Worm (Caenorhabditis elegans) whole organism, L1 larva: ENCODE measurements around the gene srh-39.

Experiments used
- C16A3.4 ChIP-seq: fragments of 150-350 bp; optimal IDR thresholded peaks from 2 replicates; lab custom pipeline; 2014; ENCODE audit warnings: missing biosample characterization, missing genetic modification characterization
- aly-2 ChIP-seq: fragments of 150-350 bp; optimal IDR thresholded peaks from 2 replicates; lab custom pipeline; 2014; ENCODE audit warnings: missing biosample characterization, missing genetic modification characterization
- ama-1 ChIP-seq: fragments of 150-350 bp; optimal IDR thresholded peaks from 2 replicates; lab custom pipeline; 2014
- blmp-1 ChIP-seq: fragments of 150-350 bp; optimal IDR thresholded peaks from 2 replicates; lab custom pipeline; 2014; ENCODE audit warnings: missing biosample characterization, missing genetic modification characterization
- ceh-8 ChIP-seq: fragments of 200-800 bp; sonication (Bioruptor generic); optimal IDR thresholded peaks from 2 replicates; lab custom pipeline; 2018; ENCODE audit warnings: mild to moderate bottlenecking, missing genetic modification characterization, moderate library complexity, missing compliant biosample characterization
- ceh-82 ChIP-seq, 3 experiments: fragments of 150-350 bp in 1 of 3; sonication (generic microtip) in 2 of 3; optimal IDR thresholded peaks; 2 replicates each; lab custom pipeline; 2014 to 2017; ENCODE audit warnings: missing biosample characterization in 3 of 3, missing genetic modification characterization in 3 of 3
- dpl-1 ChIP-seq, 3 experiments: fragments of 150-350 bp in 2 of 3; sonication (generic microtip) in 1 of 3; optimal IDR thresholded peaks; 2 replicates each; lab custom pipeline; 2014 to 2017; ENCODE audit warnings: missing biosample characterization in 3 of 3, missing genetic modification characterization in 3 of 3, missing genetic modification reagents in 3 of 3
- efl-1 ChIP-seq, 4 experiments: fragments of 150-350 bp; optimal IDR thresholded peaks in 3 of 4; peaks in 1 of 4; 1 replicate in 1 of 4; 2 replicates in 3 of 4; lab custom pipeline; 2014; ENCODE audit warnings: missing biosample characterization in 2 of 4, missing genetic modification characterization in 2 of 4, missing genetic modification reagents in 2 of 4
- egl-13 ChIP-seq: sonication (generic microtip); optimal IDR thresholded peaks from 2 replicates; lab custom pipeline; 2016; ENCODE audit warnings: missing genotype, missing genetic modification reagents, missing genetic modification characterization, missing compliant biosample characterization
- elt-2 ChIP-seq: sonication (generic microtip); optimal IDR thresholded peaks from 2 replicates; lab custom pipeline; 2016; ENCODE audit warnings: missing genetic modification characterization, mild to moderate bottlenecking, inconsistent platforms, missing compliant biosample characterization, missing genetic modification reagents
- fkh-10 ChIP-seq: sonication (generic microtip); optimal IDR thresholded peaks from 2 replicates; lab custom pipeline; 2017; ENCODE audit warnings: missing biosample characterization, missing genetic modification reagents, missing genetic modification characterization
- fkh-8 ChIP-seq: sonication (generic microtip); optimal IDR thresholded peaks from 2 replicates; lab custom pipeline; 2016; ENCODE audit warnings: mild to moderate bottlenecking, missing genetic modification characterization, missing compliant biosample characterization
- fos-1 ChIP-seq: fragments of 150-350 bp; optimal IDR thresholded peaks from 2 replicates; lab custom pipeline; 2014; ENCODE audit warnings: missing biosample characterization, missing genetic modification characterization
- grh-1 ChIP-seq: fragments of 200-800 bp; sonication (Bioruptor generic); IDR thresholded peaks from 2 replicates; pipeline ENCODE4 v1.3.6; 2022; ENCODE audit warnings: missing genetic modification reagents, missing genetic modification characterization, missing compliant biosample characterization
- isw-1 ChIP-seq: fragments of 200-800 bp; sonication (Bioruptor generic); IDR thresholded peaks from 2 replicates; pipeline ENCODE4 v1.3.6; 2022; ENCODE audit warnings: missing genetic modification characterization, missing compliant biosample characterization
- lin-13 ChIP-seq: fragments of 150-350 bp; optimal IDR thresholded peaks from 2 replicates; lab custom pipeline; 2014; ENCODE audit warnings: missing biosample characterization, missing genetic modification reagents, missing genetic modification characterization
- lin-14 ChIP-seq: fragments of 200-800 bp; sonication (Bioruptor generic); optimal IDR thresholded peaks from 2 replicates; lab custom pipeline; 2018; ENCODE audit warnings: mild to moderate bottlenecking, missing genetic modification characterization, moderate library complexity, missing compliant biosample characterization
- lin-15B ChIP-seq: fragments of 150-350 bp; sonication (generic microtip); optimal IDR thresholded peaks from 3 replicates; lab custom pipeline; 2014; ENCODE audit warnings: missing biosample characterization, missing genetic modification characterization
- lin-35 ChIP-seq, 2 experiments: fragments of 150-350 bp; optimal IDR thresholded peaks; 2 replicates each; lab custom pipeline; 2014; ENCODE audit warnings: missing biosample characterization in 2 of 2, missing genetic modification characterization in 2 of 2, missing genetic modification reagents in 2 of 2
- lir-3 ChIP-seq: sonication (generic microtip); optimal IDR thresholded peaks from 2 replicates; lab custom pipeline; 2016; ENCODE audit warnings: mild to moderate bottlenecking, missing genetic modification characterization, moderate library complexity, missing compliant biosample characterization; ENCODE audit not compliant: poor library complexity
- lsy-2 ChIP-seq, 2 experiments: fragments of 150-350 bp; optimal IDR thresholded peaks; 2 replicates each; lab custom pipeline; 2014; ENCODE audit warnings: missing biosample characterization in 2 of 2, missing genetic modification characterization in 2 of 2
- nhr-20 ChIP-seq: sonication (generic microtip); optimal IDR thresholded peaks from 2 replicates; lab custom pipeline; 2016; ENCODE audit warnings: mild to moderate bottlenecking, missing genetic modification characterization, missing compliant biosample characterization
- nhr-47 ChIP-seq: sonication (generic microtip); optimal IDR thresholded peaks from 2 replicates; lab custom pipeline; 2016; ENCODE audit warnings: mild to moderate bottlenecking, missing genetic modification characterization, moderate library complexity, missing compliant biosample characterization
- nhr-71 ChIP-seq: sonication (generic microtip); optimal IDR thresholded peaks from 2 replicates; lab custom pipeline; 2016; ENCODE audit warnings: mild to moderate bottlenecking, missing genetic modification characterization, moderate library complexity, missing compliant biosample characterization
- nhr-84 ChIP-seq: sonication (generic microtip); optimal IDR thresholded peaks from 2 replicates; lab custom pipeline; 2017; ENCODE audit warnings: missing biosample characterization, missing genetic modification characterization
- nhr-85 ChIP-seq: sonication (generic microtip); peaks from one replicate; lab custom pipeline; 2016; ENCODE audit warnings: missing genetic modification characterization, inconsistent platforms, missing compliant biosample characterization
- pax-3 ChIP-seq: fragments of 200-800 bp; sonication (Bioruptor generic); optimal IDR thresholded peaks from 2 replicates; lab custom pipeline; 2018; ENCODE audit warnings: mild to moderate bottlenecking, missing genetic modification characterization, moderate library complexity, missing compliant biosample characterization
- pqm-1 ChIP-seq: sonication (generic microtip); optimal IDR thresholded peaks from 3 replicates; lab custom pipeline; 2017; ENCODE audit warnings: missing biosample characterization, missing genetic modification characterization
- rnt-1 ChIP-seq: sonication (generic microtip); optimal IDR thresholded peaks from 2 replicates; lab custom pipeline; 2016; ENCODE audit warnings: mild to moderate bottlenecking, missing genetic modification characterization, moderate library complexity, missing compliant biosample characterization
- snu-23 ChIP-seq: sonication (generic microtip); optimal IDR thresholded peaks from 2 replicates; lab custom pipeline; 2016; ENCODE audit warnings: missing genetic modification characterization, missing compliant biosample characterization
- sup-37 ChIP-seq: fragments of 200-800 bp; sonication (Bioruptor generic); optimal IDR thresholded peaks from 2 replicates; lab custom pipeline; 2018; ENCODE audit warnings: mild to moderate bottlenecking, missing genetic modification characterization, missing compliant biosample characterization
- tbx-2 ChIP-seq: sonication (generic microtip); optimal IDR thresholded peaks from 2 replicates; lab custom pipeline; 2016; ENCODE audit warnings: missing genetic modification characterization, missing compliant biosample characterization
- unc-86 ChIP-seq: sonication (generic microtip); optimal IDR thresholded peaks from 2 replicates; lab custom pipeline; 2016; ENCODE audit warnings: missing genetic modification characterization, missing compliant biosample characterization
- xbp-1 ChIP-seq: sonication (generic microtip); optimal IDR thresholded peaks from 2 replicates; lab custom pipeline; 2016; ENCODE audit warnings: missing genetic modification characterization, missing compliant biosample characterization
- ztf-4 ChIP-seq: fragments of 150-350 bp; optimal IDR thresholded peaks from 2 replicates; lab custom pipeline; 2014; ENCODE audit warnings: missing biosample characterization, missing genetic modification characterization

The srh-39 gene

DNA sequence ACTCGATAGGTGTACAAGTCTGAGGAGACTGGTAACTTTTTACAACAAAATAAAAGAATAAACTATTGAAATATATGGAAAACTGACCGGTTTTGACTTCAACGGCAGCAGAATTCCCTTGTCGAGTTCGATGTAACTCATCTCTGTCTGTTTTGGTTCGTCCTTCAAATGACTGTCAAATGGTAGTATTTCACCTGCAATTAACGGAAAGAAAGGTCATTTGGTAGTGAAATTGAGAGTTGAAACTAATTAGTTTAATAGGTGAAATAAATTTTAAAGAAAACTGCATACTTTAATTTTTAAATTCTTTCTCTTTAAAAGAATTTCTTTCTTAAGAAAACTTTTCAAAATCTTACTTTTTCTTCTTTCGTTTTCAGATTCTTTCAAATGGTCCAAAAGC lies 3.9 kb upstream of the srh-39 start:
- peak; percentile 56 for TF ChIP-seq blmp-1
- TF ChIP-seq nhr-85, result peak; percentile 59
- TF ChIP-seq ama-1 (lab: Kevin White, UChicago), result no peak

DNA sequence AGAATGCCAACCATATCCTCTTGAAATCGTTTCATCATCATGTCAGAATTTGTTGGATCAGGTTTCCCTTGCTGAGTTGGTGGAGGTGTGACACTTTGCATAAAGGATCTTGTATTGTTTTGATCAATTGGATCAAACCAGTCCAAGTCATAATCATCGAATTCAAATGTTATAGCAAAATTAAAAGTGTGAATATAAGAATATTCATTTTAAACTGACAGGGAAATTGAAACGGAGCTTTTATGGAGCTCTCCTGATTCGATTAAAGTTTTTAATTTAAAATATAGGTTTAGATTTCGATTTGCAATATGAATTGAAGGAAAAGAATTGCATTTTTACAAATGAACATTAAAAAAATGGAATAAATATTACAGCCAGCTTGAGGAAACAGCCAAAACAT lies 1.8 kb downstream of the srh-39 start, which contains the start of gene B0228.9:
Gene B0228.9, minus strand, starts transcription at position 101 of the 400 bp plus-strand sequence.
- TF ChIP-seq egl-13 (tag; lab: Kevin White, UChicago) (no peak), isw-1 (no peak), elt-2 (tag; lab: Kevin White, UChicago) (no peak), unc-86 (tag; lab: Kevin White, UChicago) (no peak), tbx-2 (no peak), aly-2 (tag; lab: Kevin White, UChicago) (no peak), efl-1 (optimal IDR thresholded peaks at IDR 0.05; lab: Kevin White, UChicago) (no peak), efl-1 (GFP tag; optimal IDR thresholded peaks at IDR 0.05 in 1 of 2; lab: Kevin White, UChicago) (no peak), nhr-85 (no peak), ztf-4 (tag; lab: Kevin White, UChicago) (no peak), fkh-10 (GFP tag; lab: Kevin White, UChicago) (no peak), sup-37 (GFP tag; lab: Kevin White, UChicago) (no peak), lin-15B (no peak), lir-3 (no peak), lin-13 (no peak), pqm-1 (tag; lab: Kevin White, UChicago) (no peak)

- TF ChIP-seq ceh-82 (tag; optimal IDR thresholded peaks at IDR 0.05; lab: Kevin White, UChicago), result no peak
- TF ChIP-seq nhr-84 (tag; lab: Kevin White, UChicago), result no peak
- TF ChIP-seq dpl-1 (GFP tag; optimal IDR thresholded peaks at IDR 0.05; lab: Kevin White, UChicago), result no peak
- TF ChIP-seq fkh-10 (GFP tag; lab: Kevin White, UChicago), result no peak
- no peak for TF ChIP-seq grh-1 (GFP tag; lab: Robert Waterston, UW)
- TF ChIP-seq nhr-20, result no peak
- TF ChIP-seq, all 84 proteins: peak for 0
These were observed 3.9 kb downstream of the srh-39 start, which contains the start of gene B0228.8 for ce11 chrII:7761440-7761839. Gene B0228.8, minus strand, starts transcription at chrII:7761540.

- TF ChIP-seq fkh-10 (GFP tag; lab: Kevin White, UChicago) (no peak), xbp-1 (tag; lab: Kevin White, UChicago) (peak; percentile 9), fos-1 (tag; lab: Kevin White, UChicago) (no peak), lin-13 (no peak), snu-23 (GFP tag; lab: Kevin White, UChicago) (peak; percentile 11), unc-86 (tag; lab: Kevin White, UChicago) (peak; percentile 25), efl-1 (optimal IDR thresholded peaks at IDR 0.05; lab: Kevin White, UChicago) (peak; percentile 50 to 61), efl-1 (GFP tag; optimal IDR thresholded peaks at IDR 0.05 in 1 of 2; lab: Kevin White, UChicago) (peak in 1 of 2 experiments; percentile 93), elt-2 (tag; lab: Kevin White, UChicago) (peak; percentile 40), nhr-47 (tag; lab: Kevin White, UChicago) (peak; percentile 29), nhr-71 (tag; lab: Kevin White, UChicago) (peak; percentile 28), dpl-1 (GFP tag; optimal IDR thresholded peaks at IDR 0.05; lab: Kevin White, UChicago) (peak in 1 of 3 experiments; percentile 18), rnt-1 (peak; percentile 32), C16A3.4 (tag; lab: Kevin White, UChicago) (peak; percentile 16), lin-35 (GFP tag; optimal IDR thresholded peaks at IDR 0.05; lab: Kevin White, UChicago) (peak in 1 of 2 experiments; percentile 9), fkh-8 (tag; lab: Kevin White, UChicago) (peak; percentile 24), lsy-2 (tag; optimal IDR thresholded peaks at IDR 0.05; lab: Kevin White, UChicago) (peak in 1 of 2 experiments; percentile 65), pax-3 (tag; lab: Kevin White, UChicago) (no peak), ceh-8 (GFP tag; lab: Kevin White, UChicago) (peak; percentile 14), lin-14 (GFP tag; lab: Kevin White, UChicago) (peak; percentile 37), lir-3 (no peak)
These were observed 6.8 kb downstream of the srh-39 start, which contains the start of gene B0228.7 for ce11 chrII:7758397-7759135. Gene B0228.7, minus strand, starts transcription at chrII:7759023.
